Fruit fly (Drosophila melanogaster) whole organism, prepupa: Measurements from ENCODE around the gene Jon66Ci.

Experiments
- Blimp-1 ChIP-seq: fragments of 200-800 bp; sonication (Bioruptor generic); optimal IDR thresholded peaks from 3 replicates; lab custom pipeline; 2017; ENCODE audit warnings: missing biosample characterization, missing genetic modification characterization, mild to moderate bottlenecking, moderate library complexity, missing genetic modification reagents
- CG10631 ChIP-seq: fragments of 200-800 bp; sonication (Bioruptor generic); optimal IDR thresholded peaks from 2 replicates; lab custom pipeline; 2016; ENCODE audit warnings: missing biosample characterization, missing genetic modification characterization
- CG10669 ChIP-seq: fragments of 200-800 bp; sonication (Bioruptor generic); optimal IDR thresholded peaks from 3 replicates; lab custom pipeline; 2018; ENCODE audit warnings: missing biosample characterization, mild to moderate bottlenecking, missing genetic modification characterization, moderate library complexity
- CG15336 ChIP-seq: fragments of 200-800 bp; sonication (Bioruptor generic); IDR thresholded peaks from 2 replicates; pipeline ENCODE4 v1.3.6; 2022; ENCODE audit warnings: missing biosample characterization, missing genetic modification characterization
- CG1621 ChIP-seq: fragments of 200-800 bp; sonication (Bioruptor generic); optimal IDR thresholded peaks from 3 replicates; lab custom pipeline; 2018; ENCODE audit warnings: missing biosample characterization, mild to moderate bottlenecking, missing genetic modification characterization
- CG3032 ChIP-seq: fragments of 200-800 bp; optimal IDR thresholded peaks from 2 replicates; lab custom pipeline; 2019; ENCODE audit warnings: missing biosample characterization, mild to moderate bottlenecking, missing genetic modification characterization, moderate library complexity
- CG34406 ChIP-seq: fragments of 200-800 bp; sonication (Bioruptor generic); optimal IDR thresholded peaks from 3 replicates; lab custom pipeline; 2016; ENCODE audit warnings: missing biosample characterization, missing genetic modification characterization
- CG3919 ChIP-seq: fragments of 200-800 bp; sonication (Bioruptor generic); optimal IDR thresholded peaks from 3 replicates; lab custom pipeline; 2016; ENCODE audit warnings: missing biosample characterization, missing genetic modification characterization
- CG4318 ChIP-seq: fragments of 200-800 bp; sonication (Bioruptor generic); optimal IDR thresholded peaks from 3 replicates; lab custom pipeline; 2017; ENCODE audit warnings: missing biosample characterization, mild to moderate bottlenecking, missing genetic modification characterization
- CG6163 ChIP-seq: fragments of 200-800 bp; sonication (Bioruptor generic); IDR thresholded peaks from 3 replicates; pipeline ENCODE4 v1.3.6; 2022; ENCODE audit warnings: missing biosample characterization, missing genetic modification characterization
- CG6808 ChIP-seq: fragments of 200-800 bp; sonication (Bioruptor generic); optimal IDR thresholded peaks from 3 replicates; lab custom pipeline; 2017; ENCODE audit warnings: missing biosample characterization, missing genetic modification characterization, mild to moderate bottlenecking, moderate library complexity, missing genetic modification reagents
- CG6854 ChIP-seq: fragments of 200-800 bp; sonication (Bioruptor generic); optimal IDR thresholded peaks from 2 replicates; lab custom pipeline; 2017; ENCODE audit warnings: missing biosample characterization, mild to moderate bottlenecking, missing genetic modification characterization
- CG7368 ChIP-seq: fragments of 200-800 bp; sonication (Bioruptor generic); optimal IDR thresholded peaks from 3 replicates; lab custom pipeline; 2016; ENCODE audit warnings: missing biosample characterization, missing genetic modification characterization
- CG8119 ChIP-seq: fragments of 200-800 bp; sonication (Bioruptor generic); IDR thresholded peaks from 3 replicates; pipeline ENCODE4 v1.3.6; 2022; ENCODE audit warnings: missing biosample characterization, missing genetic modification characterization
- CG8319 ChIP-seq: fragments of 200-800 bp; sonication (Bioruptor generic); optimal IDR thresholded peaks from 3 replicates; lab custom pipeline; 2016; ENCODE audit warnings: missing biosample characterization, missing genetic modification characterization
- CG8632 ChIP-seq: fragments of 200-800 bp; sonication (Bioruptor generic); optimal IDR thresholded peaks from 3 replicates; lab custom pipeline; 2016; ENCODE audit warnings: missing biosample characterization, missing genetic modification characterization
- CG9139 ChIP-seq: fragments of 200-800 bp; sonication (Bioruptor generic); optimal IDR thresholded peaks from 3 replicates; lab custom pipeline; 2017; ENCODE audit warnings: missing biosample characterization, mild to moderate bottlenecking, missing genetic modification characterization
- Eip75B ChIP-seq: fragments of 200-800 bp; sonication (Bioruptor generic); optimal IDR thresholded peaks from 3 replicates; lab custom pipeline; 2016; ENCODE audit warnings: missing biosample characterization, missing genetic modification characterization
- Eip78C ChIP-seq: fragments of 200-800 bp; sonication (Bioruptor generic); peaks from one replicate; lab custom pipeline; 2016; ENCODE audit warnings: missing biosample characterization, missing genetic modification characterization
- Eip93F ChIP-seq: fragments of 200-800 bp; sonication (Bioruptor generic); optimal IDR thresholded peaks from 2 replicates; lab custom pipeline; 2016; ENCODE audit warnings: missing biosample characterization, mild to moderate bottlenecking, missing genetic modification characterization
- Ets21C ChIP-seq: fragments of 200-800 bp; sonication (Bioruptor generic); optimal IDR thresholded peaks from 3 replicates; lab custom pipeline; 2016; ENCODE audit warnings: missing biosample characterization, missing genetic modification characterization
- Ets96B ChIP-seq: fragments of 200-800 bp; optimal IDR thresholded peaks from 2 replicates; lab custom pipeline; 2019; ENCODE audit warnings: missing biosample characterization, mild to moderate bottlenecking, missing genetic modification characterization, moderate library complexity
- Gug ChIP-seq: fragments of 200-800 bp; sonication (Bioruptor generic); IDR thresholded peaks from 2 replicates; pipeline ENCODE4 v1.3.6; 2022; ENCODE audit warnings: missing biosample characterization, missing genetic modification characterization
- Hr39 ChIP-seq: fragments of 200-800 bp; sonication (Bioruptor generic); optimal IDR thresholded peaks from 2 replicates; lab custom pipeline; 2016; ENCODE audit warnings: missing biosample characterization, missing genetic modification characterization
- Hr4 ChIP-seq: fragments of 200-800 bp; sonication (Bioruptor generic); optimal IDR thresholded peaks from 3 replicates; lab custom pipeline; 2016; ENCODE audit warnings: missing biosample characterization, missing genetic modification characterization
- Lpt ChIP-seq: fragments of 200-800 bp; sonication (Bioruptor generic); optimal IDR thresholded peaks from 3 replicates; lab custom pipeline; 2016; ENCODE audit warnings: missing biosample characterization, missing genetic modification characterization
- Met ChIP-seq: fragments of 200-800 bp; sonication (Bioruptor generic); optimal IDR thresholded peaks from 3 replicates; lab custom pipeline; 2016; ENCODE audit warnings: missing biosample characterization, missing genetic modification characterization
- OdsH ChIP-seq: fragments of 200-800 bp; sonication (Bioruptor generic); optimal IDR thresholded peaks from 3 replicates; lab custom pipeline; 2016; ENCODE audit warnings: missing biosample characterization, missing genetic modification characterization
- Smox ChIP-seq: fragments of 200-800 bp; sonication (Bioruptor generic); optimal IDR thresholded peaks from 3 replicates; lab custom pipeline; 2016; ENCODE audit warnings: missing biosample characterization, missing genetic modification characterization
- Sox102F ChIP-seq: fragments of 200-800 bp; sonication (Bioruptor generic); optimal IDR thresholded peaks from 2 replicates; lab custom pipeline; 2016; ENCODE audit warnings: missing biosample characterization, mild to moderate bottlenecking, missing genetic modification characterization
- Sox14 ChIP-seq: fragments of 200-800 bp; sonication (Bioruptor generic); optimal IDR thresholded peaks from 3 replicates; lab custom pipeline; 2016; ENCODE audit warnings: missing biosample characterization, missing genetic modification characterization
- Sox15 ChIP-seq: fragments of 200-800 bp; sonication (Bioruptor generic); optimal IDR thresholded peaks from 3 replicates; lab custom pipeline; 2016; ENCODE audit warnings: missing biosample characterization, missing genetic modification characterization
- achi ChIP-seq: fragments of 200-800 bp; sonication (Bioruptor generic); optimal IDR thresholded peaks from 3 replicates; lab custom pipeline; 2016; ENCODE audit warnings: missing biosample characterization, missing genetic modification characterization
- acj6 ChIP-seq: fragments of 200-800 bp; sonication (Bioruptor generic); optimal IDR thresholded peaks from 3 replicates; lab custom pipeline; 2016; ENCODE audit warnings: missing biosample characterization, missing genetic modification characterization
- dac ChIP-seq: fragments of 200-800 bp; sonication (Bioruptor generic); optimal IDR thresholded peaks from 2 replicates; lab custom pipeline; 2017; ENCODE audit warnings: missing biosample characterization, mild to moderate bottlenecking, missing genetic modification characterization
- dsx ChIP-seq: fragments of 200-800 bp; optimal IDR thresholded peaks from 3 replicates; lab custom pipeline; 2019; ENCODE audit warnings: missing biosample characterization, mild to moderate bottlenecking, missing genetic modification characterization, moderate library complexity; ENCODE audit not compliant: poor library complexity, severe bottlenecking
- eg ChIP-seq: fragments of 200-800 bp; sonication (Bioruptor generic); IDR thresholded peaks from 3 replicates; pipeline ENCODE4 v1.3.6; 2022; ENCODE audit warnings: missing biosample characterization, missing genetic modification characterization
- esn ChIP-seq: fragments of 200-800 bp; sonication (Bioruptor generic); optimal IDR thresholded peaks from 2 replicates; lab custom pipeline; 2016; ENCODE audit warnings: missing biosample characterization, mild to moderate bottlenecking, missing genetic modification characterization, moderate library complexity
- fd59A ChIP-seq: fragments of 200-800 bp; sonication (Bioruptor generic); optimal IDR thresholded peaks from 2 replicates; lab custom pipeline; 2017; ENCODE audit warnings: missing biosample characterization, mild to moderate bottlenecking, missing genetic modification characterization, missing genetic modification reagents
- net ChIP-seq: fragments of 200-800 bp; sonication (Bioruptor generic); optimal IDR thresholded peaks from 3 replicates; lab custom pipeline; 2016; ENCODE audit warnings: missing biosample characterization, missing genetic modification characterization
- pdm3 ChIP-seq: fragments of 200-800 bp; sonication (Bioruptor generic); optimal IDR thresholded peaks from 3 replicates; lab custom pipeline; 2016; ENCODE audit warnings: missing biosample characterization, missing genetic modification characterization
- salr ChIP-seq, 2 experiments: fragments of 200-800 bp; sonication (Bioruptor generic); optimal IDR thresholded peaks; 3 replicates each; lab custom pipeline; 2016 to 2018; ENCODE audit warnings: missing biosample characterization in 2 of 2, missing genetic modification characterization in 2 of 2, mild to moderate bottlenecking in 1 of 2
- ss ChIP-seq, 2 experiments: fragments of 200-800 bp; sonication (Bioruptor generic); optimal IDR thresholded peaks; 2 replicates in 1 of 2; 3 replicates in 1 of 2; lab custom pipeline; 2017 to 2018; ENCODE audit warnings: mild to moderate bottlenecking in 2 of 2, missing biosample characterization in 2 of 2, missing genetic modification characterization in 2 of 2, moderate library complexity in 1 of 2
- svp ChIP-seq: fragments of 200-800 bp; sonication (Bioruptor generic); peaks from one replicate; lab custom pipeline; 2016; ENCODE audit warnings: missing biosample characterization, missing genetic modification characterization
- topi ChIP-seq: fragments of 200-800 bp; sonication (Bioruptor generic); optimal IDR thresholded peaks from 3 replicates; lab custom pipeline; 2016; ENCODE audit warnings: missing biosample characterization, missing genetic modification characterization
- vri ChIP-seq: fragments of 200-800 bp; sonication (Bioruptor generic); optimal IDR thresholded peaks from 3 replicates; lab custom pipeline; 2016; ENCODE audit warnings: missing biosample characterization, mild to moderate bottlenecking, missing genetic modification characterization

Jon66Ci gene

DNA sequence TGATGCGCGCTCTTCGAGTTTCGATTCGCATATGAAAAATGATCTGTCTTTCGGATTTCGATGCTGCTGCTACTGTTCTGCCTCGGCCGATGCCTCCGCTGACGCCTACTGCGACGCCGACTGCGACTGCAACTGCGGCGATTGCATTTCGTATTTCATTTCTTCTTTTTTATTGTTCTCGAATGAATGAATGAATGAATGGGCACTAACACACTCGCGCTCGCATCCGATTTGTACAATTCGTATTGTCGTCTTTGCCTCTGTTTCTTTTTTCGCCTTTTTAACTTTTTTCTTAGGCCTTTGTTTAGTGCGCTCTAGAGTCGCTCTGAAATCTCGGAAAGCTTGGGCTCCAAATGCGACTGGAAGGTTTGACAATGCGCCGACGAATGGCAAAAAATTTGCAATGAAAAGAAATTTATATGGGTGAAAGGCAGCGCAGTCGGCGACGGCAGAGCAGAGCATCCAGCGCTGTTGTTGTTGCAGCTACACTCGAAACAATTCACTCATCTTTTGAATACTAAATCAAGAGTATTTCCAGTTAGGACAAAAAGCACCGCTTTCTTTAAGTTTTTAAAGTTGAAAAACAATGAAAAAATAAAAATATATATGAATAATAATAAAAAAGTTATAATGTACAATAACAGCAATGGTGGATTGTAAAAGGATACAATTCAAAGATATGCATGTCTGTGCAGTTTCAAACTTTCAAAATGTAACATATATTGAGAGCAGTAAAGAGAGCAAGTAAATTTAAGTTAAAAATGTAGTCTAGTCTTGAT is 30.7 kb downstream of the Jon66Ci start, which contains the start of gene CG32354 (continued):
- peak; percentile 72 for TF ChIP-seq Hr4 (GFP tag; lab: Kevin White, UChicago)
- peak; percentile 22 for TF ChIP-seq Met (GFP tag; lab: Kevin White, UChicago)
- TF ChIP-seq CG15336 (GFP tag; lab: Robert Waterston, UW) = 0 out of 2 replicates have a peak, but pooled peaks have one; percentile 30
- peak; percentile 5 for TF ChIP-seq Eip75B (GFP tag; lab: Kevin White, UChicago)
- TF ChIP-seq dac (GFP tag; lab: Kevin White, UChicago) = peak; percentile 53
- peak; percentile 17 for TF ChIP-seq CG1621 (tag; lab: Kevin White, UChicago)
- peak; percentile 43 for TF ChIP-seq OdsH
- TF ChIP-seq svp = peak; percentile 53
- peak; percentile 79 for TF ChIP-seq Eip78C (GFP tag; lab: Kevin White, UChicago)
- no peak for TF ChIP-seq CG10669
- peak; percentile 28 for TF ChIP-seq acj6 (GFP tag; lab: Kevin White, UChicago)
- 0 out of 3 replicates have a peak, but pooled peaks have one; percentile 43 for TF ChIP-seq eg (GFP tag; lab: Robert Waterston, UW)
- TF ChIP-seq CG9139 (GFP tag; lab: Kevin White, UChicago) = peak; percentile 10
- peak; percentile 17 for TF ChIP-seq Sox102F
- TF ChIP-seq topi (GFP tag; lab: Kevin White, UChicago) = peak; percentile 25
- TF ChIP-seq Blimp-1 (GFP tag; lab: Kevin White, UChicago) = no peak
- TF ChIP-seq CG4318 (GFP tag; lab: Kevin White, UChicago) = peak; percentile 75
- peak; percentile 63; the same call in 2 of the 3 replicates for TF ChIP-seq CG6163 (GFP tag; lab: Robert Waterston, UW)
- TF ChIP-seq net (GFP tag; lab: Kevin White, UChicago) = peak; percentile 21
- TF ChIP-seq achi = peak; percentile 5
- TF ChIP-seq CG6808 (GFP tag; lab: Kevin White, UChicago) = peak; percentile 25
- TF ChIP-seq CG34406 (GFP tag; lab: Kevin White, UChicago) = peak; percentile 16

DNA sequence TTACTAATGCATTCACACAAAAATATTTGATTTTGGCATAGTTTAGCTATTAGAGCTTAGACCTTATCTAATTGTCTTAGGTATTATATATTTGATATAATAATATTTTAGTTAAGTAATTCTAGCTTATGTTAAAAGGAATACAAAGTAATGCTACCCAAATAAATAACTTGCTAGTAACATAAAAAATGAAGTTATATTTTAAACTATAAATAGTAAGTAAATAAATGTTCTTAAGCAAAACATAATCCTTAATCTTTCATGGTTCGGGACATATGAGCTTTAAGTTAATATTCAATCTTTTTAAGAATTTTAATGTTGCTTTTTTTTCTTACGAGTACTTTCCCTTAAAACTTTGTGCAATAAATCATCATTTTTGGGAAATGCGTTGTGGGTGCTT is 31.8 kb downstream of the Jon66Ci start:
- TF ChIP-seq CG34406 (GFP tag; lab: Kevin White, UChicago) (peak; percentile 25), ss (GFP tag; optimal IDR thresholded peaks at IDR 0.05; lab: Kevin White, UChicago) (no peak), vri (GFP tag; lab: Kevin White, UChicago) (no peak), CG8319 (no peak), salr (GFP tag; optimal IDR thresholded peaks at IDR 0.05; lab: Kevin White, UChicago) (peak in 1 of 2 experiments; percentile 67), CG10631 (GFP tag; lab: Kevin White, UChicago) (no peak), Ets21C (GFP tag; lab: Kevin White, UChicago) (no peak), CG3919 (GFP tag; lab: Kevin White, UChicago) (peak; percentile 23), Sox14 (GFP tag; lab: Kevin White, UChicago) (no peak), Lpt (GFP tag; lab: Kevin White, UChicago) (no peak), OdsH (peak; percentile 51), CG8119 (0 out of 3 replicates have a peak, but pooled peaks have one; percentile 22), acj6 (GFP tag; lab: Kevin White, UChicago) (peak; percentile 15), Sox102F (no peak), fd59A (GFP tag; lab: Kevin White, UChicago) (no peak), Hr39 (GFP tag; lab: Kevin White, UChicago) (no peak), Eip78C (GFP tag; lab: Kevin White, UChicago) (peak; percentile 85), pdm3 (no peak), Eip93F (no peak), topi (GFP tag; lab: Kevin White, UChicago) (no peak), Sox15 (GFP tag; lab: Kevin White, UChicago) (no peak), eg (GFP tag; lab: Robert Waterston, UW) (no peak), CG10669 (no peak), CG6163 (GFP tag; lab: Robert Waterston, UW) (no peak), Smox (GFP tag; lab: Kevin White, UChicago) (no peak), CG3032 (tag; lab: Kevin White, UChicago) (peak; percentile 3), dac (GFP tag; lab: Kevin White, UChicago) (peak; percentile 14), net (GFP tag; lab: Kevin White, UChicago) (peak; percentile 34), dsx (no peak), CG6854 (GFP tag; lab: Kevin White, UChicago) (no peak), CG8632 (GFP tag; lab: Kevin White, UChicago) (peak; percentile 2), esn (GFP tag; lab: Kevin White, UChicago) (no peak), CG4318 (GFP tag; lab: Kevin White, UChicago) (peak; percentile 85), Met (GFP tag; lab: Kevin White, UChicago) (no peak), Ets96B (peak; percentile 5), Gug (GFP tag; lab: Robert Waterston, UW) (no peak), CG7368 (GFP tag; lab: Kevin White, UChicago) (no peak), achi (no peak)
